Worm (Caenorhabditis elegans) whole organism, L4 larva: ENCODE results near the gene fbxa-81.
A peak's percentile ranks its signal among the peaks of the same experiment; 100 is the strongest.

Experiments used
- arid-1 ChIP-seq: fragments of 200-800 bp; sonication (Bioruptor generic); conservative IDR thresholded peaks from 2 replicates; pipeline ENCODE4 v1.3.6; 2022; ENCODE audit warnings: missing genetic modification reagents, missing genetic modification characterization, missing compliant biosample characterization
- mdl-1 ChIP-seq, 2 experiments: fragments of 150-350 bp in 1 of 2; sonication (generic microtip) in 1 of 2; optimal IDR thresholded peaks; 2 replicates each; lab custom pipeline; 2014 to 2017; ENCODE audit warnings: missing biosample characterization in 2 of 2, missing genetic modification characterization in 2 of 2
- nhr-237 ChIP-seq: sonication (generic microtip); optimal IDR thresholded peaks from 2 replicates; lab custom pipeline; 2017; ENCODE audit warnings: missing biosample characterization, missing genetic modification characterization
- snpc-4 ChIP-seq: fragments of 150-350 bp; optimal IDR thresholded peaks from 2 replicates; lab custom pipeline; 2014; ENCODE audit warnings: missing biosample characterization, missing genetic modification characterization

ce11 chrX:14557352-14557935 is 15.6 kb upstream of the fbxa-81 start:
- TF ChIP-seq nhr-237 (tag; lab: Kevin White, UChicago) = no peak
- 0 out of 2 replicates have a peak, but pooled peaks have one; percentile 21 for TF ChIP-seq arid-1 (GFP tag; lab: Robert Waterston, UW)
- no peak for TF ChIP-seq snpc-4 (tag; lab: Kevin White, UChicago)
- TF ChIP-seq mdl-1 (tag; optimal IDR thresholded peaks at IDR 0.05; lab: Kevin White, UChicago) = peak in 1 of 2 experiments; percentile 79
